Fruit fly (Drosophila melanogaster): ENCODE measurements around the gene SdhBL.

Gene SdhBL

DNA sequence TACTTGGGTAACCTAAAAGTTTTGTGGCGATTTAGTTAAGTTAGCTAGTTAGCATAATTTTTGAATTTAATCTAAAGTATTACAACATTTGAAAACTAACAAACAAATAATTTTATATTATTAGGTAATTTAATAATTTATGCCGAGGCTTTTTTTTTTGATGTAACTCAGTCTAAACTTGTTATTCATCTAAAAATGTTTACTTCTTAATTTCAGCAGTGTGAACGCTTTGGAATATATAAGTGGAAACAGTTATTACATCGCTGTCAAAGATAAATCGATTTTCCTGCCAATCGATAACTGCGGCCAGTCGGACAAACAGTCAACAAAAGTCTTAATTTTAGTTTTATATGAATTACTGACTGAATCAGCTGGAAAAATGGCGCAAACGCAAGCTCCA, 36.3 kb upstream of the SdhBL start, which contains the start of gene Usp39 (continued):
- TF ChIP-seq NFAT (GFP tag; IDR thresholded peaks at IDR 0.05) (0 out of 2 replicates have a peak, but pooled peaks have one; percentile 14), knrl (GFP tag; IDR thresholded peaks at IDR 0.05; ENCODE audit: partially characterized antibody) (peak; percentile 53; the same call in 2 of the 3 replicates), zf30C (GFP tag; optimal IDR thresholded peaks at IDR 0.05) (no peak), unpg (GFP tag; optimal IDR thresholded peaks at IDR 0.05) (peak; percentile 33), zfh2 (GFP tag; optimal IDR thresholded peaks at IDR 0.05) (no peak), bsh (GFP tag; optimal IDR thresholded peaks at IDR 0.05) (peak in 1 of 2 experiments; percentile 33), CG7357 (GFP tag; IDR thresholded peaks at IDR 0.05) (peak; percentile 99), CG12659 (GFP tag; optimal IDR thresholded peaks at IDR 0.05) (peak; percentile 63), row (GFP tag; IDR thresholded peaks at IDR 0.05) (peak; percentile 80), nmo (GFP tag; optimal IDR thresholded peaks at IDR 0.05) (peak; percentile 51), Chrac-16 (GFP tag; optimal IDR thresholded peaks at IDR 0.05) (peak; percentile 20), CG15269 (tag; optimal IDR thresholded peaks at IDR 0.05) (no peak), lola (GFP tag; optimal IDR thresholded peaks at IDR 0.05) (peak in 1 of 3 experiments; percentile 8), CG2129 (GFP tag; IDR thresholded peaks at IDR 0.05; ENCODE audit: partially characterized antibody) (peak; percentile 24; the same call in 1 of the 2 replicates), sob (GFP tag; IDR thresholded peaks at IDR 0.05) (peak; percentile 28; the same call in 1 of the 2 replicates), Pdp1 (GFP tag; optimal IDR thresholded peaks at IDR 0.05) (peak in 1 of 2 experiments; percentile 2), C15 (GFP tag; IDR thresholded peaks at IDR 0.05) (no peak), lilli (GFP tag; optimal IDR thresholded peaks at IDR 0.05) (no peak), peb (GFP tag; IDR thresholded peaks at IDR 0.05) (no peak), hb (GFP tag; IDR thresholded peaks at IDR 0.05; ENCODE audit: partially characterized antibody) (0 out of 3 replicates have a peak, but pooled peaks have one; percentile 53), hbn (GFP tag; IDR thresholded peaks at IDR 0.05; ENCODE audit: partially characterized antibody) (0 out of 2 replicates have a peak, but pooled peaks have one; percentile 22), repo (GFP tag; optimal IDR thresholded peaks at IDR 0.05) (no peak), PHDP (tag; optimal IDR thresholded peaks at IDR 0.05) (peak; percentile 17), CG30403 (GFP tag; optimal IDR thresholded peaks at IDR 0.05) (peak; percentile 50), Ssrp (tag; optimal IDR thresholded peaks at IDR 0.05) (peak; percentile 29), CG9932 (GFP tag; IDR thresholded peaks at IDR 0.05) (peak; percentile 55), zen2 (GFP tag; IDR thresholded peaks at IDR 0.05; ENCODE audit: partially characterized antibody) (peak; percentile 12; the same call in 1 of the 3 replicates), CG10267 (tag; optimal IDR thresholded peaks at IDR 0.05) (peak; percentile 38), Rfx (GFP tag; IDR thresholded peaks at IDR 0.05) (peak; percentile 57), CG1529 (GFP tag; optimal IDR thresholded peaks at IDR 0.05) (no peak), Sry-δ (GFP tag; optimal IDR thresholded peaks at IDR 0.05) (peak; percentile 47), hth (optimal IDR thresholded peaks at IDR 0.05) (no peak), CG16813 (GFP tag; IDR thresholded peaks at IDR 0.05; ENCODE audit: partially characterized antibody) (peak; percentile 59), CG6791 (GFP tag; IDR thresholded peaks at IDR 0.05; ENCODE audit: partially characterized antibody) (peak; percentile 82), CG11456 (GFP tag; IDR thresholded peaks at IDR 0.05) (peak; percentile 46; the same call in 1 of the 3 replicates), Ptx1 (GFP tag; IDR thresholded peaks at IDR 0.05) (peak; percentile 24; the same call in 1 of the 2 replicates), YL-1 (GFP tag; optimal IDR thresholded peaks at IDR 0.05) (peak; percentile 35), CG1792 (GFP tag; optimal IDR thresholded peaks at IDR 0.05) (no peak), CG13296 (GFP tag; optimal IDR thresholded peaks at IDR 0.05) (no peak), CG14860 (GFP tag; IDR thresholded peaks at IDR 0.05; ENCODE audit: partially characterized antibody) (peak; percentile 61; the same call in 2 of the 3 replicates), trem (tag; optimal IDR thresholded peaks at IDR 0.05) (peak; percentile 13), ato (GFP tag; IDR thresholded peaks at IDR 0.05; ENCODE audit: partially characterized antibody) (peak; percentile 25; the same call in 1 of the 2 replicates), Dp (GFP tag; optimal IDR thresholded peaks at IDR 0.05) (peak; percentile 5), bbx (GFP tag; IDR thresholded peaks at IDR 0.05; ENCODE audit: partially characterized antibody) (peak; percentile 66), vnd (GFP tag; IDR thresholded peaks at IDR 0.05; ENCODE audit: partially characterized antibody) (peak; percentile 52; the same call in 2 of the 3 replicates), CG11560 (tag; IDR thresholded peaks at IDR 0.05) (peak; percentile 26; the same call in 1 of the 3 replicates), Asciz (GFP tag; optimal IDR thresholded peaks at IDR 0.05) (no peak), unc-4 (GFP tag; IDR thresholded peaks at IDR 0.05; ENCODE audit: partially characterized antibody) (peak; percentile 46; the same call in 1 of the 2 replicates)

Measured in whole organism, embryonic.